Worm (Caenorhabditis elegans): Measurements from ENCODE around the gene T02H6.6.

Gene T02H6.6

DNA sequence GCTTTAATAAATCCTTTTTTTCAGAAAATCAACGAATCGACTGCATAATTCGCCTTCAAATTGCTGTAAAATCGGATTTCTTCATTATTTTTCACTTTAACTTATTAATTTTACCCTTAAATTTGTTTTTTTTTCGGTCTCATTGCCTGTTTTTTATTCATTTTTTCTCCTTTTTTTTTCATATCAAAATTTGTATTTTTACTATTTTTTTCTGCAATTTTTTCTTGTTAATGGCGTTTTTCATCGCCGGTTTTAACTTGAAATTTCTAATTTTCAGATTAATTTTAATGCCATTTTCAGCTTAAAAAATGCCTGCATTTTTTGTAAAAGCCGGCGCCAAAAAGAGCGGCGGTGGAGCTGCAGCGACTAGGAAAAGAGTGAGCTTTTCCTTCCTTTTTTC is 25.5 kb downstream of the T02H6.6 start, which contains the start of gene T02H6.1:
Gene T02H6.1 (plus strand): TSS at position 301 of the 400 bp plus-strand sequence.
- TF ChIP-seq tra-4 (tag; optimal IDR thresholded peaks at IDR 0.05): no peak
- TF ChIP-seq ceh-36 (tag; optimal IDR thresholded peaks at IDR 0.05): no peak
- no peak for TF ChIP-seq sea-1 (GFP tag; conservative IDR thresholded peaks at IDR 0.05)
- no peak for TF ChIP-seq B0310.2 (tag; optimal IDR thresholded peaks at IDR 0.05)
- TF ChIP-seq ets-7 (tag; optimal IDR thresholded peaks at IDR 0.05): no peak
- TF ChIP-seq aly-1 (tag; optimal IDR thresholded peaks at IDR 0.05): no peak
- TF ChIP-seq tbx-37 (GFP tag; conservative IDR thresholded peaks at IDR 0.05): no peak
- TF ChIP-seq ceh-13 (GFP tag; optimal IDR thresholded peaks at IDR 0.05): no peak
- no peak for TF ChIP-seq F13C5.2 (tag; optimal IDR thresholded peaks at IDR 0.05)
- TF ChIP-seq hnd-1 (tag; optimal IDR thresholded peaks at IDR 0.05): no peak
- TF ChIP-seq hmbx-1 (tag; optimal IDR thresholded peaks at IDR 0.05): no peak
- TF ChIP-seq flt-1 (GFP tag; IDR thresholded peaks at IDR 0.05): no peak
- TF ChIP-seq scrt-1 (GFP tag; IDR thresholded peaks at IDR 0.05): no peak
- no peak for TF ChIP-seq hmg-4 (GFP tag; optimal IDR thresholded peaks at IDR 0.05)
- no peak for TF ChIP-seq tbx-11 (GFP tag; IDR thresholded peaks at IDR 0.05)
- no peak for TF ChIP-seq ama-1 (optimal IDR thresholded peaks at IDR 0.05)
- TF ChIP-seq pes-1 (GFP tag; IDR thresholded peaks at IDR 0.05): no peak

ce11 chrII:721931-722330 is 38.4 kb downstream of the T02H6.6 start:
- no peak for TF ChIP-seq sea-1 (GFP tag; conservative IDR thresholded peaks at IDR 0.05)
- TF ChIP-seq scrt-1 (GFP tag; IDR thresholded peaks at IDR 0.05): no peak
- TF ChIP-seq hnd-1 (tag; optimal IDR thresholded peaks at IDR 0.05): no peak
- no peak for TF ChIP-seq F13C5.2 (tag; optimal IDR thresholded peaks at IDR 0.05)
- TF ChIP-seq pes-1 (GFP tag; IDR thresholded peaks at IDR 0.05): no peak
- TF ChIP-seq hmg-4 (GFP tag; optimal IDR thresholded peaks at IDR 0.05): no peak
- no peak for TF ChIP-seq B0310.2 (tag; optimal IDR thresholded peaks at IDR 0.05)
- no peak for TF ChIP-seq flt-1 (GFP tag; IDR thresholded peaks at IDR 0.05)
- TF ChIP-seq hmbx-1 (tag; optimal IDR thresholded peaks at IDR 0.05): no peak
- no peak for TF ChIP-seq ama-1 (optimal IDR thresholded peaks at IDR 0.05)
- TF ChIP-seq tbx-11 (GFP tag; IDR thresholded peaks at IDR 0.05): no peak
- no peak for TF ChIP-seq ceh-13 (GFP tag; optimal IDR thresholded peaks at IDR 0.05)
- TF ChIP-seq ceh-36 (tag; optimal IDR thresholded peaks at IDR 0.05): no peak
- TF ChIP-seq tbx-37 (GFP tag; conservative IDR thresholded peaks at IDR 0.05): no peak

- TF ChIP-seq tra-4 (tag; optimal IDR thresholded peaks at IDR 0.05): no peak
- no peak for TF ChIP-seq aly-1 (tag; optimal IDR thresholded peaks at IDR 0.05)
- TF ChIP-seq ama-1 (optimal IDR thresholded peaks at IDR 0.05): no peak
- no peak for TF ChIP-seq sea-1 (GFP tag; conservative IDR thresholded peaks at IDR 0.05)
- TF ChIP-seq hmg-4 (GFP tag; optimal IDR thresholded peaks at IDR 0.05): no peak
- no peak for TF ChIP-seq flt-1 (GFP tag; IDR thresholded peaks at IDR 0.05)
- TF ChIP-seq ets-7 (tag; optimal IDR thresholded peaks at IDR 0.05): no peak
- no peak for TF ChIP-seq tbx-11 (GFP tag; IDR thresholded peaks at IDR 0.05)
- no peak for TF ChIP-seq scrt-1 (GFP tag; IDR thresholded peaks at IDR 0.05)
- no peak for TF ChIP-seq B0310.2 (tag; optimal IDR thresholded peaks at IDR 0.05)
- TF ChIP-seq ceh-13 (GFP tag; optimal IDR thresholded peaks at IDR 0.05): no peak
- TF ChIP-seq pes-1 (GFP tag; IDR thresholded peaks at IDR 0.05): no peak
- no peak for TF ChIP-seq ceh-36 (tag; optimal IDR thresholded peaks at IDR 0.05)
- TF ChIP-seq hmbx-1 (tag; optimal IDR thresholded peaks at IDR 0.05): no peak
- TF ChIP-seq F13C5.2 (tag; optimal IDR thresholded peaks at IDR 0.05): no peak
- no peak for TF ChIP-seq hnd-1 (tag; optimal IDR thresholded peaks at IDR 0.05)
- no peak for TF ChIP-seq tbx-37 (GFP tag; conservative IDR thresholded peaks at IDR 0.05)
Observed at ce11 chrII:723488-723887, 39.9 kb downstream of the T02H6.6 start, which contains the start of gene rfip-2. TSS of gene rfip-2 (plus strand) at chrII:723788.

DNA sequence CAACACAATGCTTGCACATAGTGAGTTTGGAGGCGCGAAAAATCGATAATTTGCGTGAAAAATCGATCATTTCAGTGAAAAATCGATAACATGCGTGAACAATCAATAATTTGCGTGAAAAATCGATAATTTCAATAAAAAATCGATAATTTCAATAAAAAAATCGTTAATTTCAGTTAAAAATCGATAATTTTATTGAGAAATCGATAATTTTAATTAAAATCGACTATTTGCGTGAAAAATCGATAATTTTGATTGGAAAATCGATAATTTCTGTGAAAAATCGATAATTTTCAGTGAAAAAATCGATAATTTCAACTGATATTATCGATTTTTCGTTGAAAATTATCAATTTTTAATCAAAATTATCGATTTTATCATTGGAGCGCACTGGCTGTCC is 40.4 kb downstream of the T02H6.6 start:
- TF ChIP-seq aly-1 (tag; optimal IDR thresholded peaks at IDR 0.05) (no peak), tra-4 (tag; optimal IDR thresholded peaks at IDR 0.05) (no peak), hnd-1 (tag; optimal IDR thresholded peaks at IDR 0.05) (no peak), sea-1 (GFP tag; conservative IDR thresholded peaks at IDR 0.05) (no peak), pes-1 (GFP tag; IDR thresholded peaks at IDR 0.05) (no peak), tbx-37 (GFP tag; conservative IDR thresholded peaks at IDR 0.05) (no peak), F13C5.2 (tag; optimal IDR thresholded peaks at IDR 0.05) (no peak), scrt-1 (GFP tag; IDR thresholded peaks at IDR 0.05) (no peak), ama-1 (optimal IDR thresholded peaks at IDR 0.05) (no peak), B0310.2 (tag; optimal IDR thresholded peaks at IDR 0.05) (no peak), ceh-36 (tag; optimal IDR thresholded peaks at IDR 0.05) (no peak), ceh-13 (GFP tag; optimal IDR thresholded peaks at IDR 0.05) (no peak), hmg-4 (GFP tag; optimal IDR thresholded peaks at IDR 0.05) (no peak), hmbx-1 (tag; optimal IDR thresholded peaks at IDR 0.05) (no peak), ets-7 (tag; optimal IDR thresholded peaks at IDR 0.05) (no peak)

DNA sequence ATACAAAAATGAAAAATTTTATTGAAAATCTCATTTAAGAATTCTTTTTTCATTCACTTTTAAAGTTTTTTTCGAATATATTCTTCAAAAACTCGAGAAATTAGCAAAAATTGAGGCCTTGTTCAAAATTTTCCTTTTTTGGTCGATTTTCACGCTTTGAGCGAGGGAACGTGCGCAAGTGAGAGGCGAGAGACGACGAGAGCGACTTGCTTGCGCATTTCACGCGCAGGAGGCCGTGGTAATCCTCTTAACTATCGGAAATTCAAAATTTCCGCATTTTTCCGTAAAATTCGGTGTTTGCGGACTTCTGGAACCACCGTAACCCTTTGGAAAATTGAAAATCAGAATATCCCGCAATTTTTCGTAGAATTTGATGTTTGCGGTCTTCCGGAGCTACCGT is 46.4 kb downstream of the T02H6.6 start:
- no peak for TF ChIP-seq flt-1 (GFP tag; IDR thresholded peaks at IDR 0.05)
- no peak for TF ChIP-seq hnd-1 (tag; optimal IDR thresholded peaks at IDR 0.05)
- no peak for TF ChIP-seq tra-4 (tag; optimal IDR thresholded peaks at IDR 0.05)
- no peak for TF ChIP-seq ceh-36 (tag; optimal IDR thresholded peaks at IDR 0.05)
- no peak for TF ChIP-seq scrt-1 (GFP tag; IDR thresholded peaks at IDR 0.05)
- TF ChIP-seq sea-1 (GFP tag; conservative IDR thresholded peaks at IDR 0.05): no peak

DNA sequence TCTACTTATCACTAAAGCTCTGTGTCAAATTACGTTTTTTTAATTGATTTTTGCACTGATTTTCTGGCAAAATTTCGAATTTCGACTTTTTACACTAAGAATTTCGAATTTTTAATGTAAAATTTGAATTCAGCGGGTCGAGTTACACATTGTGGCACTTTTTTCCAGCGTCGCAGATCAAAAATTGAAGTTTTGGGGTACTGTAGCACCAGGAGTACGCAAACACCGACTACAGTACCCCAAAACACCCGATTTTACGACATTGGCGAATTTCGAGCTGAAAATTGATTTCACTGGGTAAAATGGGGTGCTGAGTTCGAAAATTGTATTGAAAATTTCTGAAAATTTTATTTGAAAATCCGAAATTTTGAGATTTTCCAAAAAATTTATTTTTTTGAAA is 48.8 kb downstream of the T02H6.6 start:
- no peak for TF ChIP-seq pes-1 (GFP tag; IDR thresholded peaks at IDR 0.05)
- TF ChIP-seq tbx-11 (GFP tag; IDR thresholded peaks at IDR 0.05): no peak
- TF ChIP-seq aly-1 (tag; optimal IDR thresholded peaks at IDR 0.05): no peak
- no peak for TF ChIP-seq hnd-1 (tag; optimal IDR thresholded peaks at IDR 0.05)
- no peak for TF ChIP-seq flt-1 (GFP tag; IDR thresholded peaks at IDR 0.05)
